Fruit fly (Drosophila melanogaster): ENCODE results near the gene odd.

dm6 chr2L:3570566-3570965, 36.0 kb downstream of the odd start:
- TF ChIP-seq cic (GFP tag; optimal IDR thresholded peaks at IDR 0.05): no peak
- TF ChIP-seq Crg-1 (GFP tag; optimal IDR thresholded peaks at IDR 0.05): no peak
- TF ChIP-seq pad (GFP tag; optimal IDR thresholded peaks at IDR 0.05): no peak
- TF ChIP-seq CG7045 (GFP tag; optimal IDR thresholded peaks at IDR 0.05): no peak
- no peak for TF ChIP-seq CG11617 (GFP tag; optimal IDR thresholded peaks at IDR 0.05)
- no peak for TF ChIP-seq CG14711 (tag; optimal IDR thresholded peaks at IDR 0.05)
- TF ChIP-seq kay (GFP tag; ENCODE audit: borderline replicate concordance): no peak
- TF ChIP-seq CG5204 (GFP tag; optimal IDR thresholded peaks at IDR 0.05): no peak
- no peak for TF ChIP-seq CG7101 (tag; optimal IDR thresholded peaks at IDR 0.05)
- TF ChIP-seq CG12768 (GFP tag; optimal IDR thresholded peaks at IDR 0.05): no peak
- TF ChIP-seq Mnt (GFP tag; optimal IDR thresholded peaks at IDR 0.05): no peak
- no peak for TF ChIP-seq CG33017 (tag; optimal IDR thresholded peaks at IDR 0.05)
- no peak for TF ChIP-seq ovo (GFP tag; optimal IDR thresholded peaks at IDR 0.05)
- TF ChIP-seq CG1620 (GFP tag; optimal IDR thresholded peaks at IDR 0.05): no peak

Measured in whole organism, adult.